Worm (Caenorhabditis elegans): ENCODE measurements around the gene C25F9.14.

Gene C25F9.14

DNA sequence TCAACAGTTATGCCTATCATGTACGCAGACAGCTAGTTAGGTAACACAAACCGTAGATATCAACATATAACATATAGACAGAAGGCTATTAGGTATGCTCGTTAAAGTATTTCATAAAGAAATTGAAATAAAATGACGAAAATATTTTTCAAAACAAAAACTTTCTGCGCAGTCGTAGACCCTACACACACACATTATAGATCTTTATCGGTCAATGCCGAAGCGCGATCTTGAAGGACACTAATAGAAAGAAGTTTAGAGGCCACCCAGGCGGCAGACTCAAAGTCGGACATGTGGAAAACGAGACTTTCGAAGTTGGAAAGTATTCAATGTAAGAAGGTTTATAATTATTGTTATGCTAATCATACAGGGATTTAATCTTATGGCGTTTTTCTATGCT, 7.3 kb upstream of the C25F9.14 start (continued):
- TF ChIP-seq F16B12.6 (tag; optimal IDR thresholded peaks at IDR 0.05) (no peak), aly-2 (tag; optimal IDR thresholded peaks at IDR 0.05) (no peak), aha-1 (tag; optimal IDR thresholded peaks at IDR 0.05) (no peak), lin-39 (tag; optimal IDR thresholded peaks at IDR 0.05) (no peak), mef-2 (tag; optimal IDR thresholded peaks at IDR 0.05) (no peak), irx-1 (tag; optimal IDR thresholded peaks at IDR 0.05) (no peak), ama-1 (optimal IDR thresholded peaks at IDR 0.05) (no peak), ces-1 (GFP tag; optimal IDR thresholded peaks at IDR 0.05) (no peak), egl-27 (tag; optimal IDR thresholded peaks at IDR 0.05) (no peak), lin-35 (GFP tag; optimal IDR thresholded peaks at IDR 0.05) (no peak), nhr-71 (tag; optimal IDR thresholded peaks at IDR 0.05) (peak; percentile 54), Y116A8C.19 (tag; optimal IDR thresholded peaks at IDR 0.05; ENCODE audit: borderline replicate concordance) (no peak), skn-1 (tag; optimal IDR thresholded peaks at IDR 0.05) (no peak), dpl-1 (GFP tag; optimal IDR thresholded peaks at IDR 0.05) (no peak), tbx-2 (tag; optimal IDR thresholded peaks at IDR 0.05) (no peak), isw-1 (GFP tag; IDR thresholded peaks at IDR 0.05) (no peak), grh-1 (GFP tag; IDR thresholded peaks at IDR 0.05) (no peak), unc-98 (GFP tag; IDR thresholded peaks at IDR 0.05) (no peak), C04F5.9 (tag; optimal IDR thresholded peaks at IDR 0.05) (no peak), efl-3 (GFP tag; optimal IDR thresholded peaks at IDR 0.05) (no peak), ztf-11 (tag; optimal IDR thresholded peaks at IDR 0.05) (no peak), fkh-8 (tag; optimal IDR thresholded peaks at IDR 0.05) (no peak), nhr-84 (tag; optimal IDR thresholded peaks at IDR 0.05) (no peak), vab-15 (tag; optimal IDR thresholded peaks at IDR 0.05) (no peak), nhr-11 (tag; optimal IDR thresholded peaks at IDR 0.05) (no peak), lsy-2 (tag; optimal IDR thresholded peaks at IDR 0.05) (peak in 1 of 2 experiments; percentile 18), C16A3.4 (tag; optimal IDR thresholded peaks at IDR 0.05) (no peak), nhr-19 (GFP tag; conservative IDR thresholded peaks at IDR 0.05) (no peak), ceh-63 (GFP tag; optimal IDR thresholded peaks at IDR 0.05) (no peak), nhr-47 (tag; optimal IDR thresholded peaks at IDR 0.05) (peak; percentile 17), lin-14 (GFP tag; optimal IDR thresholded peaks at IDR 0.05) (peak; percentile 73), sox-4 (tag; optimal IDR thresholded peaks at IDR 0.05) (no peak), unc-86 (tag; optimal IDR thresholded peaks at IDR 0.05) (no peak), nhr-76 (tag; optimal IDR thresholded peaks at IDR 0.05) (no peak), efl-1 (optimal IDR thresholded peaks at IDR 0.05) (no peak), efl-1 (GFP tag; optimal IDR thresholded peaks at IDR 0.05 in 1 of 2) (no peak), elt-3 (tag; optimal IDR thresholded peaks at IDR 0.05) (no peak), sptf-1 (tag; optimal IDR thresholded peaks at IDR 0.05) (no peak), snpc-4 (tag; optimal IDR thresholded peaks at IDR 0.05) (no peak), nhr-237 (tag; optimal IDR thresholded peaks at IDR 0.05) (no peak), mab-9 (GFP tag; IDR thresholded peaks at IDR 0.05) (no peak), mdl-1 (tag; optimal IDR thresholded peaks at IDR 0.05) (no peak), zip-4 (GFP tag; optimal IDR thresholded peaks at IDR 0.05) (no peak), ceh-88 (GFP tag; IDR thresholded peaks at IDR 0.05) (no peak), hlh-4 (tag; optimal IDR thresholded peaks at IDR 0.05) (no peak), nhr-77 (tag; optimal IDR thresholded peaks at IDR 0.05) (no peak), swsn-7 (tag; optimal IDR thresholded peaks at IDR 0.05) (no peak), ets-5 (GFP tag; IDR thresholded peaks at IDR 0.05) (no peak), unc-62 (GFP tag; optimal IDR thresholded peaks at IDR 0.05) (no peak), mep-1 (tag; optimal IDR thresholded peaks at IDR 0.05) (no peak), nhr-20 (tag; optimal IDR thresholded peaks at IDR 0.05) (peak; percentile 74), pqm-1 (tag; optimal IDR thresholded peaks at IDR 0.05) (no peak), egl-13 (tag; optimal IDR thresholded peaks at IDR 0.05) (no peak), snu-23 (GFP tag; optimal IDR thresholded peaks at IDR 0.05) (peak; percentile 56), nhr-90 (tag; optimal IDR thresholded peaks at IDR 0.05; ENCODE audit: poor library complexity) (peak; percentile 28)
